Fruit fly (Drosophila melanogaster) whole organism, adult: Measurements from ENCODE around the gene sage.
A peak's percentile ranks its signal among the peaks of the same experiment; 100 is the strongest.

Experiments used
- CG11617 ChIP-seq: fragments of 200-800 bp; sonication (Bioruptor generic); optimal IDR thresholded peaks from 2 replicates; lab custom pipeline; 2017; ENCODE audit warnings: mild to moderate bottlenecking, missing biosample characterization, missing genetic modification reagents, missing genetic modification characterization
- CG12768 ChIP-seq: fragments of 200-800 bp; sonication (Bioruptor generic); optimal IDR thresholded peaks from 2 replicates; lab custom pipeline; 2017; ENCODE audit warnings: missing biosample characterization, missing genetic modification characterization, mild to moderate bottlenecking, moderate library complexity, missing genetic modification reagents
- CG14711 ChIP-seq: fragments of 200-800 bp; sonication (Bioruptor generic); optimal IDR thresholded peaks from 2 replicates; lab custom pipeline; 2018; ENCODE audit warnings: missing biosample characterization, mild to moderate bottlenecking, missing genetic modification characterization, moderate library complexity
- CG1620 ChIP-seq: fragments of 200-800 bp; sonication (Bioruptor generic); optimal IDR thresholded peaks from 2 replicates; lab custom pipeline; 2016; ENCODE audit warnings: missing biosample characterization, missing genetic modification characterization
- CG33017 ChIP-seq: fragments of 200-800 bp; sonication (Bioruptor generic); optimal IDR thresholded peaks from 2 replicates; lab custom pipeline; 2018; ENCODE audit warnings: missing biosample characterization, mild to moderate bottlenecking, missing genetic modification characterization, moderate library complexity
- CG5204 ChIP-seq: fragments of 200-800 bp; sonication (Bioruptor generic); optimal IDR thresholded peaks from 2 replicates; lab custom pipeline; 2016; ENCODE audit warnings: missing biosample characterization, missing genetic modification characterization
- CG7045 ChIP-seq: fragments of 200-800 bp; sonication (Bioruptor generic); optimal IDR thresholded peaks from 2 replicates; lab custom pipeline; 2017; ENCODE audit warnings: missing biosample characterization, mild to moderate bottlenecking, missing genetic modification characterization
- CG7101 ChIP-seq: fragments of 200-800 bp; sonication (Bioruptor generic); optimal IDR thresholded peaks from 2 replicates; lab custom pipeline; 2018; ENCODE audit warnings: missing biosample characterization, mild to moderate bottlenecking, missing genetic modification characterization, moderate library complexity
- Clk ChIP-seq: fragments of 200-800 bp; sonication (Bioruptor generic); optimal IDR thresholded peaks from 2 replicates; lab custom pipeline; 2017; ENCODE audit warnings: missing biosample characterization, missing genetic modification characterization
- Crg-1 ChIP-seq: fragments of 200-800 bp; sonication (Bioruptor generic); optimal IDR thresholded peaks from 2 replicates; lab custom pipeline; 2016; ENCODE audit warnings: missing biosample characterization, missing genetic modification characterization
- Hr96 ChIP-seq: fragments of 200-800 bp; sonication (Bioruptor generic); optimal IDR thresholded peaks from 2 replicates; lab custom pipeline; 2016; ENCODE audit warnings: missing biosample characterization, missing genetic modification characterization
- Mnt ChIP-seq: fragments of 200-800 bp; sonication (Bioruptor generic); optimal IDR thresholded peaks from 2 replicates; lab custom pipeline; 2016; ENCODE audit warnings: missing biosample characterization, mild to moderate bottlenecking, missing genetic modification characterization
- bab1 ChIP-seq: fragments of 200-800 bp; sonication (Bioruptor generic); optimal IDR thresholded peaks from 3 replicates; lab custom pipeline; 2019; ENCODE audit warnings: missing biosample characterization, mild to moderate bottlenecking, missing genetic modification characterization, moderate library complexity
- cic ChIP-seq: fragments of 200-800 bp; sonication (Bioruptor generic); optimal IDR thresholded peaks from 2 replicates; lab custom pipeline; 2017; ENCODE audit warnings: missing biosample characterization, mild to moderate bottlenecking, missing genetic modification characterization, moderate library complexity
- cnc ChIP-seq, 2 experiments: fragments of >200 bp; optimal IDR thresholded peaks; 2 replicates each; lab custom pipeline; 2017
- kay ChIP-seq: fragments of 200-800 bp; sonication (Bioruptor generic); peaks from one replicate; lab custom pipeline; 2016; ENCODE audit warnings: missing biosample characterization, missing genetic modification characterization, borderline replicate concordance
- ovo ChIP-seq: fragments of 200-800 bp; sonication (Bioruptor generic); optimal IDR thresholded peaks from 2 replicates; lab custom pipeline; 2016; ENCODE audit warnings: missing biosample characterization, missing genetic modification characterization
- pad ChIP-seq: fragments of 200-800 bp; sonication (Bioruptor generic); optimal IDR thresholded peaks from 3 replicates; lab custom pipeline; 2017; ENCODE audit warnings: missing biosample characterization, missing genetic modification characterization, mild to moderate bottlenecking, moderate library complexity, missing genetic modification reagents
- tj ChIP-seq: fragments of 200-800 bp; sonication (Bioruptor generic); optimal IDR thresholded peaks from 3 replicates; lab custom pipeline; 2017; ENCODE audit warnings: missing biosample characterization, mild to moderate bottlenecking, missing genetic modification characterization, moderate library complexity
- toe ChIP-seq: fragments of 200-800 bp; sonication (Bioruptor generic); optimal IDR thresholded peaks from 2 replicates; lab custom pipeline; 2016; ENCODE audit warnings: missing biosample characterization, missing genetic modification characterization

The sage gene

dm6 chr3R:9264042-9264441 lies at the start of gene sage:
Gene sage (minus strand): TSS chr3R:9264142.
- no peak for TF ChIP-seq Clk
- no peak for TF ChIP-seq cic (GFP tag; lab: Kevin White, UChicago)
- no peak for TF ChIP-seq Mnt (GFP tag; lab: Kevin White, UChicago)
- TF ChIP-seq CG1620 (GFP tag; lab: Kevin White, UChicago), result no peak
- no peak for TF ChIP-seq Crg-1
- TF ChIP-seq cnc (optimal IDR thresholded peaks at IDR 0.05; lab: Kevin White, UChicago), result no peak
- TF ChIP-seq CG14711 (tag; lab: Kevin White, UChicago), result no peak
- no peak for TF ChIP-seq CG7101 (tag; lab: Kevin White, UChicago)

- TF ChIP-seq Clk (no peak), CG1620 (GFP tag; lab: Kevin White, UChicago) (no peak), toe (GFP tag; lab: Kevin White, UChicago) (no peak), Hr96 (GFP tag; lab: Kevin White, UChicago) (no peak), kay (GFP tag; lab: Kevin White, UChicago) (no peak), bab1 (GFP tag; lab: Kevin White, UChicago) (no peak), Crg-1 (no peak), tj (GFP tag; lab: Kevin White, UChicago) (no peak), CG7101 (tag; lab: Kevin White, UChicago) (no peak), pad (GFP tag; lab: Kevin White, UChicago) (no peak)
Observed at dm6 chr3R:9297163-9297562, 33.2 kb upstream of the sage start.

- no peak for TF ChIP-seq CG1620 (GFP tag; lab: Kevin White, UChicago)
- TF ChIP-seq kay (GFP tag; lab: Kevin White, UChicago), result no peak
- TF ChIP-seq Hr96 (GFP tag; lab: Kevin White, UChicago), result no peak
- TF ChIP-seq CG33017 (tag; lab: Kevin White, UChicago), result no peak
- no peak for TF ChIP-seq tj (GFP tag; lab: Kevin White, UChicago)
- TF ChIP-seq Mnt (GFP tag; lab: Kevin White, UChicago), result no peak
- TF ChIP-seq CG14711 (tag; lab: Kevin White, UChicago), result no peak
- no peak for TF ChIP-seq Clk
- no peak for TF ChIP-seq toe (GFP tag; lab: Kevin White, UChicago)
- no peak for TF ChIP-seq CG7101 (tag; lab: Kevin White, UChicago)
- TF ChIP-seq CG7045 (GFP tag; lab: Kevin White, UChicago), result no peak
- no peak for TF ChIP-seq CG11617
- TF ChIP-seq CG12768, result no peak
Observed at dm6 chr3R:9287710-9288109, 23.8 kb upstream of the sage start.

dm6 chr3R:9266765-9267164 lies 2.8 kb upstream of the sage start, which contains the start of the genes TrpRS and Vps16A:
Gene TrpRS (minus strand): TSS chr3R:9266904.
Gene Vps16A (plus strand): TSS chr3R:9267019.
- TF ChIP-seq tj (GFP tag; lab: Kevin White, UChicago) (peak; percentile 1), Clk (no peak), ovo (no peak), cic (GFP tag; lab: Kevin White, UChicago) (peak; percentile 18), pad (GFP tag; lab: Kevin White, UChicago) (no peak), Mnt (GFP tag; lab: Kevin White, UChicago) (peak; percentile 60), CG14711 (tag; lab: Kevin White, UChicago) (peak; percentile 99), toe (GFP tag; lab: Kevin White, UChicago) (peak; percentile 15), bab1 (GFP tag; lab: Kevin White, UChicago) (peak; percentile 77), CG7045 (GFP tag; lab: Kevin White, UChicago) (no peak), CG5204 (no peak)

dm6 chr3R:9260421-9260973 lies 3.4 kb downstream of the sage start, which contains the start of gene ATP6AP2:
Gene ATP6AP2 (plus strand): TSS chr3R:9260638.
- peak; percentile 46 for TF ChIP-seq toe (GFP tag; lab: Kevin White, UChicago)
- no peak for TF ChIP-seq cnc (optimal IDR thresholded peaks at IDR 0.05; lab: Kevin White, UChicago)
- TF ChIP-seq Mnt (GFP tag; lab: Kevin White, UChicago), result peak; percentile 84
- no peak for TF ChIP-seq Hr96 (GFP tag; lab: Kevin White, UChicago)
- TF ChIP-seq cic (GFP tag; lab: Kevin White, UChicago), result peak; percentile 33
- peak; percentile 33 for TF ChIP-seq tj (GFP tag; lab: Kevin White, UChicago)
- TF ChIP-seq CG1620 (GFP tag; lab: Kevin White, UChicago), result peak; percentile 62
- peak; percentile 53 for TF ChIP-seq CG11617
- peak; percentile 97 for TF ChIP-seq CG14711 (tag; lab: Kevin White, UChicago)
- TF ChIP-seq ovo, result no peak
- TF ChIP-seq kay (GFP tag; lab: Kevin White, UChicago), result no peak
- peak; percentile 41 for TF ChIP-seq CG7045 (GFP tag; lab: Kevin White, UChicago)
- no peak for TF ChIP-seq CG5204
- peak; percentile 48 for TF ChIP-seq CG12768
- TF ChIP-seq pad (GFP tag; lab: Kevin White, UChicago), result peak; percentile 35
- TF ChIP-seq CG33017 (tag; lab: Kevin White, UChicago), result peak; percentile 58
- peak; percentile 72 for TF ChIP-seq CG7101 (tag; lab: Kevin White, UChicago)
- TF ChIP-seq Crg-1, result peak; percentile 67
- TF ChIP-seq Clk, result no peak
- TF ChIP-seq bab1 (GFP tag; lab: Kevin White, UChicago), result peak; percentile 88
